In the genomic region with DNA sequence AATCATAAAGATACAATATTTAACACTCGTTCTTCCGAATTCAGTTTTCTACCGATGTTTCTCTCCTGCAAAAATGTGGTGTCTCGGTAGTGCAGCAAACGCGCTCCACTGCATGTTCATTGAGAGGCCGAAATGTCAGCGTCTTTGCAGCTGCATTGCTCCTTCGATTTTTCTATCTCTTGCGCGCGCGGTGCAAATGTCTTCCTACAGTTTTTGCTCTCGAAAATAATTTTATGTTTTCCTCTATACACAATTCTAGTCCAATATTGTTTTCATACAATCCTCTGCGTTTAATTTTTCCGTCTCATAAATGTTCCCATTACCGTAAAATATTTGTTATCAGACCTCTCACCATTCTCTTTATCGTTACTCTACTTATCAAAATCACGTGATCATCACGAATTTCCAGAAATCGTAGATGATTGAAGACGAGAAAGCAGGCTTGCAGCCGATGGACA, we compare ENCODE assay signal across 4 worm cellular contexts.
TF ChIP-seq lines count a peak whose summit lies in the region.

A gene (plus strand): TSS at position 408 of the 458 bp plus-strand sequence.

TF ChIP-seq in whole organism, L2 larva, 48 proteins besides CTCF, POLR2A, EP300 and RAD21 (continued from another document):
- TF ChIP-seq mab-5 (tag; optimal IDR thresholded peaks at IDR 0.05; lab: Kevin White, UChicago) (no peak), sem-4 (tag; optimal IDR thresholded peaks at IDR 0.05; lab: Kevin White, UChicago) (no peak), sma-3 (GFP tag; optimal IDR thresholded peaks at IDR 0.05; lab: Kevin White, UChicago) (peak; percentile 64), aly-2 (tag; optimal IDR thresholded peaks at IDR 0.05; lab: Kevin White, UChicago) (no peak), zag-1 (tag; optimal IDR thresholded peaks at IDR 0.05; lab: Kevin White, UChicago) (peak; percentile 23), nhr-6 (tag; optimal IDR thresholded peaks at IDR 0.05; lab: Kevin White, UChicago) (peak; percentile 4), nhr-11 (tag; optimal IDR thresholded peaks at IDR 0.05; lab: Kevin White, UChicago) (no peak), ztf-11 (tag; optimal IDR thresholded peaks at IDR 0.05; lab: Kevin White, UChicago) (no peak), ceh-82 (tag; optimal IDR thresholded peaks at IDR 0.05; lab: Kevin White, UChicago) (no peak), skn-1 (tag; optimal IDR thresholded peaks at IDR 0.05; lab: Kevin White, UChicago) (no peak), nhr-10 (tag; optimal IDR thresholded peaks at IDR 0.05; lab: Kevin White, UChicago) (no peak), peb-1 (tag; optimal IDR thresholded peaks at IDR 0.05; lab: Kevin White, UChicago) (no peak), crh-2 (tag; optimal IDR thresholded peaks at IDR 0.05; lab: Kevin White, UChicago) (peak; percentile 75), gmeb-1 (tag; optimal IDR thresholded peaks at IDR 0.05; lab: Kevin White, UChicago) (no peak), C34F6.9 (tag; optimal IDR thresholded peaks at IDR 0.05; lab: Kevin White, UChicago) (peak; percentile 89), nhr-12 (tag; optimal IDR thresholded peaks at IDR 0.05; lab: Kevin White, UChicago) (no peak), nhr-129 (tag; optimal IDR thresholded peaks at IDR 0.05; lab: Kevin White, UChicago) (peak; percentile 87), nhr-21 (tag; optimal IDR thresholded peaks at IDR 0.05; lab: Kevin White, UChicago) (peak; percentile 25), lin-39 (tag; optimal IDR thresholded peaks at IDR 0.05; lab: Kevin White, UChicago) (no peak), nhr-77 (tag; optimal IDR thresholded peaks at IDR 0.05; lab: Kevin White, UChicago) (no peak), ZK546.5 (tag; optimal IDR thresholded peaks at IDR 0.05; lab: Kevin White, UChicago) (no peak), ama-1 (optimal IDR thresholded peaks at IDR 0.05; lab: Kevin White, UChicago) (no peak), F13H6.1 (tag; optimal IDR thresholded peaks at IDR 0.05; lab: Kevin White, UChicago) (peak; percentile 72), blmp-1 (tag; optimal IDR thresholded peaks at IDR 0.05; lab: Kevin White, UChicago; ENCODE audit: insufficient read depth) (no peak), fos-1 (tag; optimal IDR thresholded peaks at IDR 0.05; lab: Kevin White, UChicago) (peak; percentile 60), alr-1 (tag; optimal IDR thresholded peaks at IDR 0.05; lab: Kevin White, UChicago) (no peak)
TF ChIP-seq in whole organism, L2 larva: peak in this region for 16.

TF ChIP-seq in whole organism, L4 larva, 104 proteins besides CTCF, POLR2A, EP300 and RAD21 (continued from another document):
- TF ChIP-seq tag-97 (GFP tag; IDR thresholded peaks at IDR 0.05; lab: Robert Waterston, UW) (no peak), mxl-3 (GFP tag; optimal IDR thresholded peaks at IDR 0.05; lab: Kevin White, UChicago) (peak; percentile 69), mep-1 (tag; optimal IDR thresholded peaks at IDR 0.05; lab: Kevin White, UChicago) (peak; percentile 84), nhr-111 (GFP tag; optimal IDR thresholded peaks at IDR 0.05; lab: Kevin White, UChicago) (no peak), nhr-28 (tag; optimal IDR thresholded peaks at IDR 0.05; lab: Kevin White, UChicago) (peak; percentile 50), Y48G9A.11 (GFP tag; IDR thresholded peaks at IDR 0.05; lab: Robert Waterston, UW) (no peak), mes-2 (tag; optimal IDR thresholded peaks at IDR 0.05; lab: Kevin White, UChicago; ENCODE audit: poor library complexity, severe bottlenecking) (peak; percentile 94), F37D6.2 (tag; optimal IDR thresholded peaks at IDR 0.05; lab: Kevin White, UChicago) (peak; percentile 23), nhr-102 (tag; optimal IDR thresholded peaks at IDR 0.05; lab: Kevin White, UChicago) (no peak), T20F7.1 (GFP tag; optimal IDR thresholded peaks at IDR 0.05; lab: Kevin White, UChicago) (peak; percentile 80), lin-38 (GFP tag; IDR thresholded peaks at IDR 0.05; lab: Robert Waterston, UW) (peak; percentile 95), nhr-6 (tag; optimal IDR thresholded peaks at IDR 0.05; lab: Kevin White, UChicago) (peak; percentile 26), hlh-30 (tag; optimal IDR thresholded peaks at IDR 0.05; lab: Kevin White, UChicago; ENCODE audit: insufficient read depth) (peak; percentile 24), dpl-1 (GFP tag; optimal IDR thresholded peaks at IDR 0.05; lab: Kevin White, UChicago) (peak; percentile 57), pqm-1 (tag; optimal IDR thresholded peaks at IDR 0.05; lab: Kevin White, UChicago) (peak; percentile 45), fkh-10 (GFP tag; optimal IDR thresholded peaks at IDR 0.05; lab: Kevin White, UChicago) (peak; percentile 10), pha-4 (GFP tag; IDR thresholded peaks at IDR 0.05; lab: Robert Waterston, UW) (peak; percentile 50; the same call in 1 of the 2 replicates), pha-4 (tag; optimal IDR thresholded peaks at IDR 0.05; lab: Kevin White, UChicago) (peak; percentile 57), zip-11 (GFP tag; IDR thresholded peaks at IDR 0.05; lab: Robert Waterston, UW) (no peak), nhr-77 (tag; optimal IDR thresholded peaks at IDR 0.05; lab: Kevin White, UChicago) (peak; percentile 80), madf-5 (GFP tag; IDR thresholded peaks at IDR 0.05; lab: Robert Waterston, UW) (no peak), unc-130 (GFP tag; optimal IDR thresholded peaks at IDR 0.05; lab: Kevin White, UChicago) (peak; percentile 77)

TF ChIP-seq in whole organism, late embryonic, 69 proteins besides CTCF, POLR2A, EP300 and RAD21 (continued from another document):
- TF ChIP-seq unc-3 (GFP tag; conservative IDR thresholded peaks at IDR 0.05; lab: Robert Waterston, UW) (0 out of 2 replicates have a peak, but pooled peaks have one; percentile 14), unc-3 (tag; optimal IDR thresholded peaks at IDR 0.05; lab: Kevin White, UChicago) (no peak), C08G9.2 (tag; optimal IDR thresholded peaks at IDR 0.05; lab: Kevin White, UChicago) (peak; percentile 71), ceh-14 (tag; optimal IDR thresholded peaks at IDR 0.05; lab: Kevin White, UChicago) (peak; percentile 56), nfya-1 (tag; optimal IDR thresholded peaks at IDR 0.05; lab: Kevin White, UChicago) (peak; percentile 63), tbx-2 (tag; optimal IDR thresholded peaks at IDR 0.05; lab: Kevin White, UChicago) (peak; percentile 90), fax-1 (tag; optimal IDR thresholded peaks at IDR 0.05; lab: Kevin White, UChicago) (peak; percentile 47), ceh-18 (tag; optimal IDR thresholded peaks at IDR 0.05; lab: Kevin White, UChicago) (peak; percentile 71), ahr-1 (tag; optimal IDR thresholded peaks at IDR 0.05; lab: Kevin White, UChicago) (peak; percentile 19), ets-4 (tag; optimal IDR thresholded peaks at IDR 0.05; lab: Kevin White, UChicago) (peak; percentile 50), ceh-34 (tag; optimal IDR thresholded peaks at IDR 0.05; lab: Kevin White, UChicago) (peak; percentile 48), K09A11.1 (tag; optimal IDR thresholded peaks at IDR 0.05; lab: Kevin White, UChicago; ENCODE audit: insufficient read depth) (no peak), rnt-1 (tag; optimal IDR thresholded peaks at IDR 0.05; lab: Kevin White, UChicago) (peak; percentile 75), fkh-6 (tag; optimal IDR thresholded peaks at IDR 0.05; lab: Kevin White, UChicago) (peak; percentile 57)

TF ChIP-seq in whole organism, mixed stage, embryonic, 35 proteins besides CTCF, POLR2A, EP300 and RAD21 (continued from another document):
- no peak for TF ChIP-seq nhr-12 (tag; optimal IDR thresholded peaks at IDR 0.05; lab: Kevin White, UChicago)
- TF ChIP-seq drap-1 (GFP tag; optimal IDR thresholded peaks at IDR 0.05; lab: Kevin White, UChicago): peak; percentile 41
- no peak for TF ChIP-seq ceh-43 (GFP tag; optimal IDR thresholded peaks at IDR 0.05; lab: Kevin White, UChicago)
- no peak for TF ChIP-seq unc-62 (GFP tag; optimal IDR thresholded peaks at IDR 0.05; lab: Kevin White, UChicago)
- no peak for TF ChIP-seq sptf-1 (tag; optimal IDR thresholded peaks at IDR 0.05; lab: Kevin White, UChicago)
- TF ChIP-seq unc-120 (tag; optimal IDR thresholded peaks at IDR 0.05; lab: Kevin White, UChicago; ENCODE audit: poor library complexity, severe bottlenecking): no peak
